Fruit fly (Drosophila melanogaster) whole organism, embryonic: ENCODE results near the gene SMC6.

ENCODE experiments used
- Atf-2 ChIP-seq: fragments of 200-800 bp; sonication (Bioruptor generic); optimal IDR thresholded peaks from 2 replicates; lab custom pipeline; 2016; ENCODE audit warnings: missing biosample characterization, missing genetic modification characterization
- CG10366 ChIP-seq: fragments of 200-800 bp; sonication (Bioruptor generic); IDR thresholded peaks from 2 replicates; pipeline ENCODE4 v1.3.6; 2022; ENCODE audit warnings: missing biosample characterization, missing genetic modification characterization
- CG10654 ChIP-seq: fragments of 200-800 bp; sonication (Bioruptor generic); optimal IDR thresholded peaks from 2 replicates; lab custom pipeline; 2016; ENCODE audit warnings: missing biosample characterization, missing genetic modification characterization
- CG1233 ChIP-seq: fragments of 200-800 bp; sonication (Bioruptor generic); optimal IDR thresholded peaks from 4 replicates; lab custom pipeline; 2018; ENCODE audit warnings: missing biosample characterization, mild to moderate bottlenecking, missing genetic modification characterization
- CG12659 ChIP-seq: fragments of 200-800 bp; sonication (Bioruptor generic); optimal IDR thresholded peaks from 3 replicates; lab custom pipeline; 2017; ENCODE audit warnings: mild to moderate bottlenecking, missing biosample characterization, missing genetic modification reagents, missing genetic modification characterization
- CG12769 ChIP-seq: fragments of 200-800 bp; sonication (Bioruptor generic); optimal IDR thresholded peaks from 2 replicates; lab custom pipeline; 2019; ENCODE audit warnings: missing biosample characterization, mild to moderate bottlenecking, missing genetic modification characterization, moderate library complexity
- CG14050 ChIP-seq: fragments of 200-800 bp; sonication (Bioruptor generic); IDR thresholded peaks from 3 replicates; pipeline ENCODE4 v1.3.6; 2022; ENCODE audit warnings: missing biosample characterization, missing genetic modification characterization
- CG17359 ChIP-seq: fragments of 200-800 bp; sonication (Bioruptor generic); optimal IDR thresholded peaks from 3 replicates; lab custom pipeline; 2018; ENCODE audit warnings: missing biosample characterization, mild to moderate bottlenecking, missing genetic modification characterization, moderate library complexity
- CG18262 ChIP-seq: fragments of 200-800 bp; optimal IDR thresholded peaks from 3 replicates; lab custom pipeline; 2019; ENCODE audit warnings: missing biosample characterization, mild to moderate bottlenecking, missing genetic modification characterization, moderate library complexity
- CG18599 ChIP-seq: fragments of 200-800 bp; sonication (Bioruptor generic); optimal IDR thresholded peaks from 3 replicates; lab custom pipeline; 2017; ENCODE audit warnings: missing biosample characterization, missing genetic modification characterization, mild to moderate bottlenecking, moderate library complexity, missing genetic modification reagents
- CG30403 ChIP-seq: fragments of 200-800 bp; sonication (Bioruptor generic); optimal IDR thresholded peaks from 3 replicates; lab custom pipeline; 2016; ENCODE audit warnings: missing biosample characterization, missing genetic modification characterization
- CG31224 ChIP-seq: fragments of 200-800 bp; sonication (Bioruptor generic); IDR thresholded peaks from 2 replicates; pipeline ENCODE4 v1.3.6; 2022; ENCODE audit warnings: missing biosample characterization, missing genetic modification characterization
- CG31365 ChIP-seq: fragments of 200-800 bp; sonication (Bioruptor generic); optimal IDR thresholded peaks from 2 replicates; lab custom pipeline; 2018; ENCODE audit warnings: missing biosample characterization, mild to moderate bottlenecking, missing genetic modification characterization
- CG31441 ChIP-seq: fragments of 200-800 bp; sonication (Bioruptor generic); IDR thresholded peaks from 2 replicates; pipeline ENCODE4 v1.3.6; 2022; ENCODE audit warnings: missing biosample characterization, missing genetic modification characterization
- CG32772 ChIP-seq: fragments of 200-800 bp; sonication (Bioruptor generic); IDR thresholded peaks from 2 replicates; pipeline ENCODE4 v1.3.6; 2022; ENCODE audit warnings: missing biosample characterization, missing genetic modification characterization
- CG4404 ChIP-seq: fragments of 200-800 bp; sonication (Bioruptor generic); IDR thresholded peaks from 2 replicates; pipeline ENCODE4 v1.3.6; 2022; ENCODE audit warnings: missing biosample characterization, missing genetic modification characterization
- CG6272 ChIP-seq: fragments of 200-800 bp; sonication (Bioruptor generic); IDR thresholded peaks from 2 replicates; pipeline ENCODE4 v1.3.6; 2022; ENCODE audit warnings: missing biosample characterization, missing genetic modification characterization
- CG9876 ChIP-seq: fragments of 200-800 bp; sonication (Bioruptor generic); optimal IDR thresholded peaks from 2 replicates; lab custom pipeline; 2016; ENCODE audit warnings: missing biosample characterization, missing genetic modification characterization
- D19B ChIP-seq: fragments of 200-800 bp; sonication (Bioruptor generic); optimal IDR thresholded peaks from 2 replicates; lab custom pipeline; 2017; ENCODE audit warnings: missing biosample characterization, mild to moderate bottlenecking, missing genetic modification characterization
- Dip3 ChIP-seq: fragments of 200-800 bp; sonication (Bioruptor generic); optimal IDR thresholded peaks from 3 replicates; lab custom pipeline; 2016; ENCODE audit warnings: missing biosample characterization, missing genetic modification characterization
- Dref ChIP-seq: fragments of 200-800 bp; sonication (Bioruptor generic); IDR thresholded peaks from 2 replicates; pipeline ENCODE4 v1.3.6; 2022; ENCODE audit warnings: missing biosample characterization, missing genetic modification characterization
- Drgx ChIP-seq: fragments of 200-800 bp; sonication (Bioruptor generic); IDR thresholded peaks from 2 replicates; pipeline ENCODE4 v1.3.6; 2022; ENCODE audit warnings: missing biosample characterization, missing genetic modification characterization
- E2f1 ChIP-seq: fragments of 200-800 bp; sonication (Bioruptor generic); IDR thresholded peaks from 2 replicates; pipeline ENCODE4 v1.3.6; 2022; ENCODE audit warnings: missing biosample characterization, missing genetic modification characterization
- HHEX ChIP-seq: fragments of 200-800 bp; sonication (Bioruptor generic); optimal IDR thresholded peaks from 3 replicates; lab custom pipeline; 2017; ENCODE audit warnings: missing biosample characterization, mild to moderate bottlenecking, missing genetic modification characterization, missing genetic modification reagents
- Hey ChIP-seq: fragments of 200-800 bp; sonication (Bioruptor generic); optimal IDR thresholded peaks from 3 replicates; lab custom pipeline; 2018; ENCODE audit warnings: missing biosample characterization, mild to moderate bottlenecking, missing genetic modification characterization
- Hr39 ChIP-seq: fragments of >200 bp; optimal IDR thresholded peaks from 2 replicates; lab custom pipeline; 2017
- Ptx1 ChIP-seq: fragments of 200-800 bp; sonication (Bioruptor generic); IDR thresholded peaks from 2 replicates; pipeline ENCODE4 v1.3.6; 2022; ENCODE audit warnings: missing biosample characterization, missing genetic modification characterization
- Side ChIP-seq: fragments of 200-800 bp; sonication (Bioruptor generic); optimal IDR thresholded peaks from 2 replicates; lab custom pipeline; 2016; ENCODE audit warnings: missing biosample characterization, missing genetic modification characterization
- Spps ChIP-seq: fragments of 200-800 bp; sonication (Bioruptor generic); optimal IDR thresholded peaks from 2 replicates; lab custom pipeline; 2018; ENCODE audit warnings: missing biosample characterization, mild to moderate bottlenecking, missing genetic modification characterization
- ase ChIP-seq: fragments of 200-800 bp; sonication (Bioruptor generic); IDR thresholded peaks from 3 replicates; pipeline ENCODE4 v1.3.6; 2022; ENCODE audit warnings: missing biosample characterization, missing genetic modification characterization
- az2 ChIP-seq: fragments of 200-800 bp; sonication (Bioruptor generic); optimal IDR thresholded peaks from 3 replicates; lab custom pipeline; 2016; ENCODE audit warnings: missing biosample characterization, missing genetic modification characterization
- br ChIP-seq: fragments of >200 bp; optimal IDR thresholded peaks from 2 replicates; lab custom pipeline; 2017
- cg ChIP-seq: fragments of 200-800 bp; sonication (Bioruptor generic); optimal IDR thresholded peaks from 3 replicates; lab custom pipeline; 2019; ENCODE audit warnings: missing biosample characterization, mild to moderate bottlenecking, missing genetic modification characterization, moderate library complexity
- disco-r ChIP-seq: fragments of 200-800 bp; sonication (Bioruptor generic); optimal IDR thresholded peaks from 2 replicates; lab custom pipeline; 2016; ENCODE audit warnings: missing biosample characterization, missing genetic modification characterization
- dpn ChIP-seq, 2 experiments: fragments of 200-800 bp; sonication (Bioruptor generic); optimal IDR thresholded peaks; 3 replicates each; lab custom pipeline; 2016; ENCODE audit warnings: missing biosample characterization in 2 of 2, missing genetic modification characterization in 2 of 2
- fru ChIP-seq: fragments of >200 bp; optimal IDR thresholded peaks from 2 replicates; lab custom pipeline; 2017
- fu2 ChIP-seq: fragments of 200-800 bp; sonication (Bioruptor generic); optimal IDR thresholded peaks from 2 replicates; lab custom pipeline; 2016; ENCODE audit warnings: missing biosample characterization, missing genetic modification characterization
- gce ChIP-seq: fragments of 200-800 bp; sonication (Bioruptor generic); IDR thresholded peaks from 3 replicates; pipeline ENCODE4 v1.3.6; 2022; ENCODE audit warnings: missing biosample characterization, missing genetic modification characterization
- gcm ChIP-seq: fragments of 200-800 bp; sonication (Bioruptor generic); optimal IDR thresholded peaks from 2 replicates; lab custom pipeline; 2019; ENCODE audit warnings: missing biosample characterization, mild to moderate bottlenecking, missing genetic modification characterization, moderate library complexity
- gem ChIP-seq: fragments of 200-800 bp; sonication (Bioruptor generic); optimal IDR thresholded peaks from 2 replicates; lab custom pipeline; 2019; ENCODE audit warnings: missing biosample characterization, mild to moderate bottlenecking, missing genetic modification characterization, moderate library complexity
- jigr1 ChIP-seq: fragments of 200-800 bp; sonication (Bioruptor generic); IDR thresholded peaks from 3 replicates; pipeline ENCODE4 v1.3.6; 2022; ENCODE audit warnings: missing biosample characterization, missing genetic modification characterization
- kah ChIP-seq: fragments of 200-800 bp; sonication (Bioruptor generic); optimal IDR thresholded peaks from 2 replicates; lab custom pipeline; 2018; ENCODE audit warnings: missing biosample characterization, mild to moderate bottlenecking, missing genetic modification characterization
- kay ChIP-seq: fragments of 200-800 bp; sonication (Bioruptor generic); optimal IDR thresholded peaks from 2 replicates; lab custom pipeline; 2016; ENCODE audit warnings: missing biosample characterization, missing genetic modification characterization
- lilli ChIP-seq: fragments of 200-800 bp; sonication (Bioruptor generic); optimal IDR thresholded peaks from 3 replicates; lab custom pipeline; 2016; ENCODE audit warnings: missing biosample characterization, missing genetic modification characterization
- oc ChIP-seq: fragments of 200-800 bp; sonication (Bioruptor generic); optimal IDR thresholded peaks from 2 replicates; lab custom pipeline; 2018; ENCODE audit warnings: missing biosample characterization, mild to moderate bottlenecking, missing genetic modification characterization, moderate library complexity
- peb ChIP-seq: fragments of 200-800 bp; sonication (Bioruptor generic); IDR thresholded peaks from 2 replicates; pipeline ENCODE4 v1.3.6; 2022; ENCODE audit warnings: missing biosample characterization, missing genetic modification characterization
- sd ChIP-seq: fragments of 200-800 bp; sonication (Bioruptor generic); optimal IDR thresholded peaks from 3 replicates; lab custom pipeline; 2018; ENCODE audit warnings: missing biosample characterization, mild to moderate bottlenecking, missing genetic modification characterization, moderate library complexity
- sr ChIP-seq: fragments of 200-800 bp; sonication (Bioruptor generic); IDR thresholded peaks from 3 replicates; pipeline ENCODE4 v1.3.6; 2022; ENCODE audit warnings: missing biosample characterization, missing genetic modification characterization
- tup ChIP-seq: fragments of 200-800 bp; sonication (Bioruptor generic); optimal IDR thresholded peaks from 2 replicates; lab custom pipeline; 2016; ENCODE audit warnings: missing biosample characterization, mild to moderate bottlenecking, missing genetic modification characterization, moderate library complexity
- twi ChIP-seq: fragments of 200-800 bp; optimal IDR thresholded peaks from 2 replicates; lab custom pipeline; 2019; ENCODE audit warnings: missing biosample characterization, mild to moderate bottlenecking, missing genetic modification characterization, moderate library complexity

SMC6 gene

DNA sequence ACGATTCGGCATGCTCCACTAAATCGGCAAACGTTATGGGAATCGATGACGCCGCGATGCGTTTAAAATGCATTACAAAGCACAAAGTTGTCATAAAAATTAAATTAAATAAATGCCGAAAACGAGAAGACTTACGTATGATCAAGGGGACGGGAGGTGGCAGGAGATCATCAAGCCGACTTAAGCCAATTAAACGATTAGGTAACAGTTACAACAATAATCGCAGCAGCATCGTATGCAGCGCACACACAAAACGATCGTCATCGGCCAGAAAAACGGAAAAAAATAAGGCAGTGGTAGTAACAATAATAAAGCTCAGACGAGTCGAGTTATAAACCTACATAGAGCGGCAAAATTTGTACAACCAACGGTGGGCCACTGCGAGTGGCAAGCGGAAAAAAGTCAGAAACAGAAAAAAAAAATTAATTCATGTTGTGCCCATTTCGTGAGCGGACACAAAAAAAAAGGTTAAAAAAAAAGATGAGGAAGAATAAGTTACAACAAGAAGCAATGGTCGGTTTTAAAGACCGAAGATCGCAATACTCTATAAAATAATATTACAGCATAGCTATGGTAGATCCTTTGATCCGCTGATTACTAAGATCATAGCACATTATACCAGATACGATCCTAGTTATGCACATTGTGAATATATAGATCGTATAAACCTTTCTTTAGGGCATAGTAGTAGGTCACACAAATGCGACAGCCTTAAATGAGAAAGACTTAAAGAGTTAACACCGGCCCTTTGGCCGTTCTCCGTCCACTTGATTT, 13.3 kb upstream of the SMC6 start (continued):
- TF ChIP-seq br (lab: Kevin White, UChicago), result no peak
- peak; percentile 31 for TF ChIP-seq CG30403 (GFP tag; lab: Kevin White, UChicago)
- peak; percentile 21 for TF ChIP-seq HHEX
- peak; percentile 16 for TF ChIP-seq CG18599
- peak; percentile 51; the same call in 1 of the 2 replicates for TF ChIP-seq CG10366 (GFP tag; lab: Robert Waterston, UW)
- no peak for TF ChIP-seq CG31365
- peak; percentile 35 for TF ChIP-seq kah (GFP tag; lab: Kevin White, UChicago)
- TF ChIP-seq CG32772 (GFP tag; lab: Robert Waterston, UW), result peak; percentile 49; the same call in 1 of the 2 replicates
- TF ChIP-seq CG6272, result 0 out of 2 replicates have a peak, but pooled peaks have one; percentile 26
- peak; percentile 48; the same call in 1 of the 2 replicates for TF ChIP-seq peb (GFP tag; lab: Robert Waterston, UW)
- TF ChIP-seq Hr39, result no peak
- peak; percentile 19 for TF ChIP-seq CG12659 (GFP tag; lab: Kevin White, UChicago)
- TF ChIP-seq gcm (GFP tag; lab: Kevin White, UChicago), result peak; percentile 5
- TF ChIP-seq dpn (GFP tag; optimal IDR thresholded peaks at IDR 0.05; lab: Kevin White, UChicago), result peak in 1 of 2 experiments; percentile 45
- TF ChIP-seq fu2 (GFP tag; lab: Kevin White, UChicago), result no peak

DNA sequence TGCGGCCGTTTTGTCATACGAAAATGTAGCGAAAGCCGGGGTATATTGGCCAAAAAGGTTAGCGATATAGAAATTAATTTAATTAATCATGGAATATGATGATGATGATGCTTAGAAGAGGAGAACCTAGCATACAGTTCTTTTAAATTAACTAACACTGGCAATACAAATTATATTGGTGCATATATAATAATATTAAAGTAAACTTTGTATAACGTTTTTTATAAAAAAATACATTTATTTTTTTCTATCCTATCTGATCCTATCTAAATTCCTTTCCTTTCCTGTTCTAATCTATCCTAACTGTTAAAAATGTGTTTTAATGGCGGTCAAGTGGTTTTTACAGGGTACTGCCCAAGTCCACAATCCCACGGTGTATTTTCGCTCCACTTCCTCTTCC, 12.7 kb upstream of the SMC6 start:
- TF ChIP-seq CG18262 (peak; percentile 57), gem (peak; percentile 61), Dip3 (GFP tag; lab: Kevin White, UChicago) (no peak), Spps (tag; lab: Kevin White, UChicago) (no peak), CG4404 (GFP tag; lab: Robert Waterston, UW) (no peak), D19B (GFP tag; lab: Kevin White, UChicago) (peak; percentile 77), CG30403 (GFP tag; lab: Kevin White, UChicago) (peak; percentile 30), twi (tag; lab: Kevin White, UChicago) (no peak), CG17359 (tag; lab: Kevin White, UChicago) (peak; percentile 23), fru (lab: Kevin White, UChicago) (no peak), ase (no peak), oc (tag; lab: Kevin White, UChicago) (no peak), kah (GFP tag; lab: Kevin White, UChicago) (no peak), CG10654 (GFP tag; lab: Kevin White, UChicago) (no peak), jigr1 (0 out of 3 replicates have a peak, but pooled peaks have one; percentile 23), gce (GFP tag; lab: Robert Waterston, UW) (no peak), sd (tag; lab: Kevin White, UChicago) (no peak), CG31224 (GFP tag; lab: Robert Waterston, UW) (0 out of 2 replicates have a peak, but pooled peaks have one; percentile 14), disco-r (GFP tag; lab: Kevin White, UChicago) (no peak), CG31441 (GFP tag; lab: Robert Waterston, UW) (peak; percentile 63; the same call in 1 of the 2 replicates), cg (GFP tag; lab: Kevin White, UChicago) (no peak), sr (no peak), CG9876 (no peak), tup (GFP tag; lab: Kevin White, UChicago) (no peak), Ptx1 (GFP tag; lab: Robert Waterston, UW) (peak; percentile 52; the same call in 1 of the 2 replicates), az2 (GFP tag; lab: Kevin White, UChicago) (peak; percentile 22), Atf-2 (GFP tag; lab: Kevin White, UChicago) (no peak), lilli (GFP tag; lab: Kevin White, UChicago) (no peak), Dref (GFP tag; lab: Robert Waterston, UW) (no peak), E2f1 (GFP tag; lab: Robert Waterston, UW) (no peak), CG1233 (GFP tag; lab: Kevin White, UChicago) (no peak), Side (no peak), Hey (tag; lab: Kevin White, UChicago) (no peak), CG14050 (GFP tag; lab: Robert Waterston, UW) (no peak), CG12769 (tag; lab: Kevin White, UChicago) (no peak), Drgx (no peak), kay (GFP tag; lab: Kevin White, UChicago) (no peak)
